Worm (Caenorhabditis elegans) whole organism, young adult: ENCODE measurements around the gene C05G5.1.

Experiments
- B0035.1 ChIP-seq: sonication (generic microtip); optimal IDR thresholded peaks from 2 replicates; lab custom pipeline; 2016; ENCODE audit warnings: missing genetic modification characterization, mild to moderate bottlenecking, missing compliant biosample characterization, missing genotype, missing genetic modification reagents
- D2030.7 ChIP-seq: fragments of 200-800 bp; sonication (Bioruptor generic); IDR thresholded peaks from 2 replicates; pipeline ENCODE4 v1.3.6; 2022; ENCODE audit warnings: missing genetic modification reagents, missing genetic modification characterization, missing compliant biosample characterization
- F22D6.2 ChIP-seq: sonication (generic microtip); optimal IDR thresholded peaks from 2 replicates; lab custom pipeline; 2016; ENCODE audit warnings: mild to moderate bottlenecking, missing genetic modification characterization, missing compliant biosample characterization
- Y53F4B.3 ChIP-seq: fragments of 200-800 bp; sonication (Bioruptor generic); IDR thresholded peaks from 2 replicates; pipeline ENCODE4 v1.3.6; 2022; ENCODE audit warnings: missing genetic modification reagents, missing genetic modification characterization, missing compliant biosample characterization
- Y56A3A.18 ChIP-seq: fragments of 200-800 bp; sonication (Bioruptor generic); IDR thresholded peaks from 2 replicates; pipeline ENCODE4 v1.3.6; 2022; ENCODE audit warnings: missing genetic modification reagents, missing genetic modification characterization, missing compliant biosample characterization
- Y67H2A.10 ChIP-seq: fragments of 200-800 bp; sonication (Bioruptor generic); conservative IDR thresholded peaks from 2 replicates; pipeline ENCODE4 v1.3.6; 2022; ENCODE audit warnings: missing genetic modification reagents, missing genetic modification characterization, missing compliant biosample characterization
- aptf-2 ChIP-seq: fragments of 200-800 bp; sonication (Bioruptor generic); conservative IDR thresholded peaks from 2 replicates; pipeline ENCODE4 v1.3.6; 2022; ENCODE audit warnings: missing genetic modification reagents, missing genetic modification characterization, missing compliant biosample characterization
- attf-3 ChIP-seq: fragments of 200-800 bp; sonication (Bioruptor generic); conservative IDR thresholded peaks from 2 replicates; pipeline ENCODE4 v1.3.6; 2022; ENCODE audit warnings: missing genetic modification reagents, missing genetic modification characterization, missing compliant biosample characterization
- bed-2 ChIP-seq: fragments of 200-800 bp; sonication (Bioruptor generic); IDR thresholded peaks from 2 replicates; pipeline ENCODE4 v1.3.6; 2022; ENCODE audit warnings: missing genetic modification reagents, missing genetic modification characterization, missing compliant biosample characterization
- cebp-2 ChIP-seq: fragments of 200-800 bp; sonication (Bioruptor generic); IDR thresholded peaks from 2 replicates; pipeline ENCODE4 v1.3.6; 2022; ENCODE audit warnings: missing genetic modification characterization, missing compliant biosample characterization
- ceh-27 ChIP-seq: fragments of 200-800 bp; sonication (Bioruptor generic); optimal IDR thresholded peaks from 2 replicates; lab custom pipeline; 2018; ENCODE audit warnings: mild to moderate bottlenecking, missing genetic modification characterization, moderate library complexity, missing compliant biosample characterization
- ceh-91 ChIP-seq: fragments of 200-800 bp; sonication (Bioruptor generic); IDR thresholded peaks from 2 replicates; pipeline ENCODE4 v1.3.6; 2022; ENCODE audit warnings: missing genetic modification reagents, missing genetic modification characterization, missing compliant biosample characterization
- efl-1 ChIP-seq: fragments of 150-350 bp; optimal IDR thresholded peaks from 2 replicates; lab custom pipeline; 2014; ENCODE audit warnings: missing biosample characterization, missing genetic modification reagents, missing genetic modification characterization
- ekl-4 ChIP-seq: fragments of 200-800 bp; sonication (Bioruptor generic); IDR thresholded peaks from 2 replicates; pipeline ENCODE4 v1.3.6; 2022; ENCODE audit warnings: missing genetic modification reagents, missing genetic modification characterization, missing compliant biosample characterization
- hlh-12 ChIP-seq: sonication (generic microtip); optimal IDR thresholded peaks from 2 replicates; lab custom pipeline; 2016; ENCODE audit warnings: missing genetic modification characterization, missing compliant biosample characterization
- hlh-26 ChIP-seq: fragments of 200-800 bp; sonication (Bioruptor generic); conservative IDR thresholded peaks from 2 replicates; pipeline ENCODE4 v1.3.6; 2022; ENCODE audit warnings: missing genetic modification reagents, missing genetic modification characterization, missing compliant biosample characterization
- lin-54 ChIP-seq: fragments of 200-800 bp; sonication (Bioruptor generic); optimal IDR thresholded peaks from 2 replicates; lab custom pipeline; 2018; ENCODE audit warnings: mild to moderate bottlenecking, missing genetic modification characterization, missing compliant biosample characterization
- lir-1 ChIP-seq: fragments of 200-800 bp; sonication (Bioruptor generic); conservative IDR thresholded peaks from 2 replicates; pipeline ENCODE4 v1.3.6; 2022; ENCODE audit warnings: missing genetic modification reagents, missing genetic modification characterization, missing compliant biosample characterization
- madf-10 ChIP-seq: sonication (generic microtip); optimal IDR thresholded peaks from 2 replicates; lab custom pipeline; 2016; ENCODE audit warnings: mild to moderate bottlenecking, missing genetic modification characterization, missing compliant biosample characterization
- madf-8 ChIP-seq: fragments of 200-800 bp; sonication (Bioruptor generic); conservative IDR thresholded peaks from 2 replicates; pipeline ENCODE4 v1.3.6; 2022; ENCODE audit warnings: missing genetic modification reagents, missing genetic modification characterization, missing compliant biosample characterization
- mes-4 ChIP-seq: sonication (generic microtip); optimal IDR thresholded peaks from 2 replicates; lab custom pipeline; 2016; ENCODE audit warnings: missing genotype, missing genetic modification characterization, missing compliant biosample characterization
- nfya-2 ChIP-seq: fragments of 200-800 bp; sonication (Bioruptor generic); IDR thresholded peaks from 2 replicates; pipeline ENCODE4 v1.3.6; 2022; ENCODE audit warnings: missing genetic modification reagents, missing genetic modification characterization, missing compliant biosample characterization
- nhr-179 ChIP-seq: sonication (generic microtip); optimal IDR thresholded peaks from 2 replicates; lab custom pipeline; 2016; ENCODE audit warnings: mild to moderate bottlenecking, missing genetic modification characterization, missing compliant biosample characterization
- nhr-80 ChIP-seq: sonication (generic microtip); optimal IDR thresholded peaks from 2 replicates; lab custom pipeline; 2016; ENCODE audit warnings: missing genetic modification characterization, missing compliant biosample characterization
- nhr-90 ChIP-seq: sonication (generic microtip); optimal IDR thresholded peaks from 2 replicates; lab custom pipeline; 2016; ENCODE audit warnings: missing genotype, mild to moderate bottlenecking, missing genetic modification characterization, missing compliant biosample characterization
- repo-1 ChIP-seq: sonication (generic microtip); optimal IDR thresholded peaks from 2 replicates; lab custom pipeline; 2017; ENCODE audit warnings: mild to moderate bottlenecking, missing genetic modification characterization, missing compliant biosample characterization
- snpc-1.3 ChIP-seq: sonication (generic microtip); optimal IDR thresholded peaks from 2 replicates; lab custom pipeline; 2017; ENCODE audit warnings: missing genetic modification characterization, mild to moderate bottlenecking, missing compliant biosample characterization, antibody characterized with exemption, moderate library complexity, missing genotype, missing genetic modification reagents; ENCODE audit not compliant: insufficient read depth
- snpc-4 ChIP-seq, 5 experiments: fragments of 150-350 bp in 1 of 5; sonication (generic microtip) in 4 of 5; optimal IDR thresholded peaks; 2 replicates each; lab custom pipeline; 2014 to 2018; ENCODE audit warnings: missing genetic modification characterization in 5 of 5, missing biosample characterization in 3 of 5, antibody characterized with exemption in 2 of 5, mild to moderate bottlenecking in 2 of 5, missing compliant biosample characterization in 2 of 5, missing genotype in 2 of 5, moderate library complexity in 2 of 5, missing genetic modification reagents in 1 of 5
- unc-62 ChIP-seq: fragments of 150-350 bp; optimal IDR thresholded peaks from 2 replicates; lab custom pipeline; 2014; ENCODE audit warnings: missing biosample characterization, missing genetic modification reagents, missing genetic modification characterization
- zim-3 ChIP-seq: sonication (generic microtip); optimal IDR thresholded peaks from 2 replicates; lab custom pipeline; 2017; ENCODE audit warnings: mild to moderate bottlenecking, missing genetic modification characterization, moderate library complexity, missing compliant biosample characterization

Gene C05G5.1

DNA sequence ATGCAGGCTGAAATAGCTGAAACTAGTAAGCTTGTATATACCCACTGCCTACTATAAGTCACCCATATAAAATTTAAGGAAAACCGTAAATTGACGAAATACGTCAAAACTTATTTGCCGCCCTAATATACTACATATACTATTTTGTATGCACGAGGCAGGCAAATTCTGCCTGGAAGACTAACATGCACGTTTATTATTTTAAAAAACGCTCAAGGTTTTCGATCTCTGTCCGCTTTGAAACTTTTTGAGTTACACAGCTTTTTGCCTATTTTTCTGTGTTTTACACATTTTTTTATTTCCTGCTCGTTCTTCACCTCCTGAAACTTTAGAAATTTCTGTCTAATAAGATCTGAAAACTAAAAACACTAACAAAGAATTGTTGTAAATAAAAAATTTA lies 3.3 kb upstream of the C05G5.1 start (continued):
- no peak for TF ChIP-seq madf-10 (tag; lab: Kevin White, UChicago)
- no peak for TF ChIP-seq efl-1 (GFP tag; lab: Kevin White, UChicago)
- TF ChIP-seq B0035.1 (tag; lab: Kevin White, UChicago): no peak

DNA sequence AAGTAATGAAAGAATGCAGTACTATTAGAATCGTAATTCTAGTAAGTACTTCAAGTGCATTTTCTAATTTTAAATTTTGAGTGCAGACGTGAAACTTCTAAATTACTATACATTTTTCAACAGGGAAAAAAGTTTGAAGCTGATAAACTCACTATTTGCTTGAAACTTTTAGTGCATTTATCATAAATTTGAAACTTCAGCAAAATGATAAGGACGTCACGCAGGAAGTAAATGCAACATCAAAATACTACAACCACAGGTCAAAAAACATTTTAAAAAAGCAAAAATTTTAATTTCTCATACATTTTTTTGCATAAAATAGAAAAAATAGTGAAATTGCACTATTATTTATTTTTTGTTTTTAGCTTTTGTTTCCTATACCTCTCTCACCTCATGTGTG lies 453 bp downstream of the C05G5.1 start:
- no peak for TF ChIP-seq snpc-4 (GFP tag; optimal IDR thresholded peaks at IDR 0.05; lab: Kevin White, UChicago)
- no peak for TF ChIP-seq snpc-4 (tag; optimal IDR thresholded peaks at IDR 0.05; lab: Kevin White, UChicago)
- TF ChIP-seq nhr-179: no peak
- no peak for TF ChIP-seq attf-3
- TF ChIP-seq D2030.7 (GFP tag; lab: Robert Waterston, UW): no peak
- TF ChIP-seq madf-8: no peak
- no peak for TF ChIP-seq Y53F4B.3 (GFP tag; lab: Robert Waterston, UW)
- TF ChIP-seq nhr-80: no peak
- no peak for TF ChIP-seq lin-54 (GFP tag; lab: Kevin White, UChicago)
- no peak for TF ChIP-seq unc-62 (GFP tag; lab: Kevin White, UChicago)
- no peak for TF ChIP-seq ekl-4 (GFP tag; lab: Robert Waterston, UW)
- no peak for TF ChIP-seq hlh-12 (tag; lab: Kevin White, UChicago)
- TF ChIP-seq Y67H2A.10: no peak
- no peak for TF ChIP-seq snpc-1.3 (tag; lab: Kevin White, UChicago)
- no peak for TF ChIP-seq lir-1 (GFP tag; lab: Robert Waterston, UW)
- no peak for TF ChIP-seq mes-4
- TF ChIP-seq nfya-2 (GFP tag; lab: Robert Waterston, UW): no peak
- TF ChIP-seq zim-3 (tag; lab: Kevin White, UChicago): no peak
- TF ChIP-seq F22D6.2 (tag; lab: Kevin White, UChicago): no peak
- TF ChIP-seq hlh-26 (GFP tag; lab: Robert Waterston, UW): no peak

DNA sequence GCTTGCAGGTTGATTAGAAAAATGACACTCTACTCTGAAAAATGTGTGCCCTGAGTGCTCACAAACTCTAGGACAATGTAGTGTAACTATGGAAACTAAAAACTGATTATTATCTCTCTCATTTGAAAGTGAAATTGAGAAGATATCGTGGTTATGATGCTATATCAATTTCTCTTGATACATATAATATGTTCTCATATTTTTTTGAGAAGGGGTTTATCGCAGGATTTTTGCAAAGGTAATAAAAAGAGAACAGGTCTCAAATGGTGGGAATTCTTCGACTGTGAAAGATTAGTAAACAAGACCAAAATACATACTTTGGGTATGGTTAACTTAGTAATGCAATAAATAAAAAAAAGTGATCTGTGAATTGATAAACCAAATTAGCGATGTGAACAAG lies 2.3 kb downstream of the C05G5.1 start:
- TF ChIP-seq ceh-27 (GFP tag; lab: Kevin White, UChicago): no peak
- no peak for TF ChIP-seq cebp-2 (GFP tag; lab: Robert Waterston, UW)
- no peak for TF ChIP-seq nhr-179
- TF ChIP-seq bed-2 (GFP tag; lab: Robert Waterston, UW): no peak

DNA sequence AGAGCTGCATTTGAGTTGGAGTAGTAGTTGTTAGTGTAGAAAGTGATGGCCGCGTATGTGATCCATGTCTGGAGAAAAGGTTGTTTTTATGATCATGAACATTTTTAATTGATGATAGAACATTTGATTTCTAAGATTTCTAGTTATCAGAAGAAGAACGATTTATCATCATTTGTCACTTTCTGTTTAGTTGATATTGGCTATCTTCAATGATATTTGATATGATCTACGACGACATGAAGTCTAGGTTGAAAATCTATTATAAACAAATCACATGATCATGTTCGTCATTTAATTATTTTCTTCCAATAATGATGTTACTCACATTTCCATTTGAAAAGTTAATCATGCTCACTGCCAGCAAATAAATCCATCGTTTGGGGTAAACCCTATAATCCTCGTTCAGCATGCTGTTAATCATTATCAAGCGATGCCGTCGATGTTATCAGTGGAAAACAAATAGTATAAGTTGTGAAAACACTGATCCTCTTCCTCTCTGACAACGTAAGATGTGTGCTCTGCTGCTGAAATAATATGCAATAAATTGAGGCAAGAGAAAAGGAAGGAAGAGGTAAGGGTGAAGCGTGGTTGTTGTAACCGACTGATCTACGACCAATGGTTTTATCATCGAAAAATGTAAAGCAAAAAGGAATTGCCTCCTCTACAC lies 2.8 kb downstream of the C05G5.1 start:
- peak; percentile 51 for TF ChIP-seq nhr-80
- no peak for TF ChIP-seq aptf-2 (GFP tag; lab: Robert Waterston, UW)
- peak; percentile 10 for TF ChIP-seq unc-62 (GFP tag; lab: Kevin White, UChicago)
- no peak for TF ChIP-seq nhr-90 (tag; lab: Kevin White, UChicago)
- TF ChIP-seq Y56A3A.18 (GFP tag; lab: Robert Waterston, UW): no peak

DNA sequence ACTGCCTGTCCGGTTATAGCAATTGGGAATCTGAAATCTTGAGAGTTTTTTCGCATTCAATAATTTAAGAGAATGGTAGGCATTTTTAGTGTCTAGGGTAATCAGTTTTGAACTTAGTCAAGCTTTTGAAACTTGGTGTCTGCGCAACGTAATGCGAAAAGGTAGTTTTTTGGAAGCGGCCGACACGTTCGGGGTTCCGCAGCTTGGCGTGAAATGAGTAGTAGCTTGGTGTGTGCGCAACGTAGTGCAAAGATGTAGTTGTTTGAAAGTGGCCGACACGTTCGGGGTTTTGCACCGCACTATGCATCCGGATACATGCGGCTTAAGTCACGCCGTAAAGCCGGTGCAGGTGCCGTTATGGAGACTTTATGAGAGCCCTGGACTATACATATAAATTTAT lies 3.7 kb downstream of the C05G5.1 start:
- TF ChIP-seq ceh-91 (GFP tag; lab: Robert Waterston, UW): no peak
- TF ChIP-seq snpc-4 (GFP tag; optimal IDR thresholded peaks at IDR 0.05; lab: Kevin White, UChicago): no peak
- TF ChIP-seq snpc-4 (tag; optimal IDR thresholded peaks at IDR 0.05; lab: Kevin White, UChicago): peak in 2 of 4 experiments; percentile 58 to 81
- no peak for TF ChIP-seq repo-1 (tag; lab: Kevin White, UChicago)
